Fruit fly (Drosophila melanogaster) whole organism, wandering third instar larva: ENCODE data around the gene Mekk1.

Experiments
- CG32264 ChIP-seq: fragments of 200-800 bp; sonication (Bioruptor generic); optimal IDR thresholded peaks from 2 replicates; lab custom pipeline; 2016; ENCODE audit warnings: missing biosample characterization, missing genetic modification characterization
- HLH106 ChIP-seq: fragments of 200-800 bp; optimal IDR thresholded peaks from 3 replicates; lab custom pipeline; 2019; ENCODE audit warnings: missing biosample characterization, mild to moderate bottlenecking, missing genetic modification characterization, moderate library complexity
- Hr78 ChIP-seq: fragments of >200 bp; optimal IDR thresholded peaks from 2 replicates; lab custom pipeline; 2017; ENCODE audit warnings: missing biosample characterization, missing genetic modification characterization
- Sp1 ChIP-seq: fragments of 200-800 bp; sonication (Bioruptor generic); optimal IDR thresholded peaks from 3 replicates; lab custom pipeline; 2019; ENCODE audit warnings: missing biosample characterization, mild to moderate bottlenecking, missing genetic modification characterization, moderate library complexity
- brk ChIP-seq: fragments of 200-800 bp; sonication (Bioruptor generic); optimal IDR thresholded peaks from 2 replicates; lab custom pipeline; 2016; ENCODE audit warnings: missing biosample characterization, mild to moderate bottlenecking, missing genetic modification characterization
- foxo ChIP-seq, 2 experiments: fragments of 200-800 bp; sonication (Bioruptor generic); optimal IDR thresholded peaks; 2 replicates in 1 of 2; 3 replicates in 1 of 2; lab custom pipeline; 2016 to 2017; ENCODE audit warnings: missing biosample characterization in 2 of 2, missing genetic modification characterization in 2 of 2
- fru ChIP-seq: fragments of 200-800 bp; sonication (Bioruptor generic); optimal IDR thresholded peaks from 3 replicates; lab custom pipeline; 2016; ENCODE audit warnings: missing biosample characterization, mild to moderate bottlenecking, missing genetic modification characterization
- pan ChIP-seq: fragments of >200 bp; optimal IDR thresholded peaks from 2 replicates; lab custom pipeline; 2017
- psq ChIP-seq: fragments of 200-800 bp; sonication (Bioruptor generic); optimal IDR thresholded peaks from 3 replicates; lab custom pipeline; 2017; ENCODE audit warnings: missing biosample characterization, mild to moderate bottlenecking, missing genetic modification characterization, moderate library complexity
- rgr ChIP-seq: fragments of 200-800 bp; sonication (Bioruptor generic); optimal IDR thresholded peaks from 3 replicates; lab custom pipeline; 2016; ENCODE audit warnings: missing biosample characterization, mild to moderate bottlenecking, missing genetic modification characterization
- sage ChIP-seq: fragments of 200-800 bp; sonication (Bioruptor generic); optimal IDR thresholded peaks from 2 replicates; lab custom pipeline; 2016; ENCODE audit warnings: missing biosample characterization, mild to moderate bottlenecking, missing genetic modification characterization
- usp ChIP-seq: fragments of >200 bp; optimal IDR thresholded peaks from 2 replicates; lab custom pipeline; 2017; ENCODE audit warnings: missing biosample characterization, missing genetic modification characterization

DNA sequence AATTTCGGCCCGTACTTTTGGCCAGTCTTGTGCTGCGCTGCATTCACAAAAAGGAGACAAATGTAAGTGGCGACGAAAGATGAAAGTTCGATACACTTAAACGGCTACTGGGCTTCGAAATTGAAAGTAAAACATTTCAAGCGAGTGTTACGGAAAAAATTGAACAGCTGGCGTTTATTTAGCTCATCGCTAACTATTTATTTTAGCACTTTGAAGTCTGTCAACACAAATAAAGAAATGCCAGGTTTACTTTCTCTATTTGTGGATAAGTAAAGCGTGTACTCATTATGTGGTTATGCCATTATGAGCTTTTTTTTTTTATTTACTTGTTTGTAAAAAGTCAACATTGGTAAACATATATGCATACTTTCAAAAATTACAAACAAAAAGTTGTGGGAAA, 42.3 kb upstream of the Mekk1 start:
- TF ChIP-seq rgr = no peak
- TF ChIP-seq HLH106 (tag; lab: Kevin White, UChicago) = no peak
- no peak for TF ChIP-seq brk
- no peak for TF ChIP-seq Hr78 (GFP tag; lab: Kevin White, UChicago)
- no peak for TF ChIP-seq fru (GFP tag; lab: Kevin White, UChicago)
- no peak for TF ChIP-seq CG32264 (GFP tag; lab: Kevin White, UChicago)
- TF ChIP-seq sage = no peak
- no peak for TF ChIP-seq foxo (GFP tag; optimal IDR thresholded peaks at IDR 0.05; lab: Kevin White, UChicago)
- TF ChIP-seq pan (lab: Kevin White, UChicago) = no peak
- TF ChIP-seq usp (GFP tag; lab: Kevin White, UChicago) = no peak
- TF ChIP-seq Sp1 (GFP tag; lab: Kevin White, UChicago) = no peak
- no peak for TF ChIP-seq psq (GFP tag; lab: Kevin White, UChicago)
